Worm (Caenorhabditis elegans): ENCODE data around the gene dmd-8.

DNA sequence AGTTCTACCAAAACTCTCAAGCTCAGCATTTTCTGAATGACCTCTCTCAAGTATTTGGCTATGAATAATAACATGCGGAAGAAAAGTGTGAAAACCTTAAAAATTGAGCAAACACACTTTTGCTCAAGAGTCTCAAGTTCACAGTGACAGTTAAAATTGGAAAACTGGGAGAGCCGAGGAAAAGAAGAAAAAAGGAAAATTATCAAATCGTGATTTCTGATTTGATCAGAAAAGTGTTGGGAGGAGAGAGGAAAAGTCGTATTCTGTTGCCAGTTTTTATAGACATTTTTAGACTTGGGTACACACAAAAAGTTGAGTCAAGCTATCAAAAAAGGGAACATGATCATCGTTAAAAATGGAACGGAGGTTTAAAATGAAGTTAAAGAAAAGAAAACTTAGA is 5.0 kb downstream of the dmd-8 start:
- TF ChIP-seq lin-13 (GFP tag; optimal IDR thresholded peaks at IDR 0.05) = no peak
- no peak for TF ChIP-seq arid-1 (GFP tag; conservative IDR thresholded peaks at IDR 0.05)
- no peak for TF ChIP-seq nhr-237 (tag; optimal IDR thresholded peaks at IDR 0.05)
- TF ChIP-seq mdt-29 (GFP tag; IDR thresholded peaks at IDR 0.05) = no peak
- TF ChIP-seq set-16 (GFP tag; IDR thresholded peaks at IDR 0.05) = no peak
- no peak for TF ChIP-seq nhr-10 (tag; optimal IDR thresholded peaks at IDR 0.05)
- TF ChIP-seq cey-2 (tag; optimal IDR thresholded peaks at IDR 0.05; ENCODE audit: borderline replicate concordance, insufficient read depth) = no peak
- TF ChIP-seq nhr-48 (tag; optimal IDR thresholded peaks at IDR 0.05) = no peak
- no peak for TF ChIP-seq F44E2.7 (GFP tag; IDR thresholded peaks at IDR 0.05)
- TF ChIP-seq lir-3 (tag; optimal IDR thresholded peaks at IDR 0.05) = no peak
- TF ChIP-seq nhr-77 (tag; optimal IDR thresholded peaks at IDR 0.05) = no peak
- no peak for TF ChIP-seq skn-1 (tag; optimal IDR thresholded peaks at IDR 0.05)
- no peak for TF ChIP-seq unc-39 (tag; optimal IDR thresholded peaks at IDR 0.05)
- TF ChIP-seq jun-1 (tag; optimal IDR thresholded peaks at IDR 0.05) = no peak

All from whole organism, L4 larva.